Fruit fly (Drosophila melanogaster): ENCODE results near the gene Tdh.
A peak's percentile ranks its signal among the peaks of the same experiment; 100 is the strongest.

Gene Tdh

DNA sequence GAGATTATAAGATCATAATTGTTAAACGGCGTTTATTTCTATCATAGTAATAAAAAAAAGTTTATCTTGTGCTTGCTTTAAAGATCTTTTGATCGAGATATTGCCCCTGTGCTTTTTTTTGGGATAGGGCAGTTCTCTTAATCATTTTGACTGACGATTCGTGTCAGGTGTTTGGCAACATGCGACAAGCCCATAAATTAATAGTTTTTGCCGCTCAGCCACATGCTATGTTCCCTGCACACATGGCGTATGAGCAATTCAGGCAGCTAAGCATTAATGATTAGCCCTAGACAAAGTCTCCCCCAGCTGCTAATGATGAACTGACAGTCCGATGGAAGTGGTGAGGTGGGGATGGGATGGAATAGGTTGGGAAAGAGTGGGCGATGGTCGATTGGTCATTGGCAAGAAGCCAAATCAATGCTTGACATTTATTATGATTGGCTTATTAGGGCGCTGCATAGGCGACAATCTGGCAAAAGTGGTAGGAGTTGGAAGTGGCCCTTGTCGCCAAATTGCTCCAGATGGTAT is 25.8 kb upstream of the Tdh start (continued):
- TF ChIP-seq Drgx (GFP tag; IDR thresholded peaks at IDR 0.05) = no peak
- no peak for TF ChIP-seq NC2β (GFP tag; optimal IDR thresholded peaks at IDR 0.05)
- TF ChIP-seq pzg (GFP tag; optimal IDR thresholded peaks at IDR 0.05) = no peak
- TF ChIP-seq ro (GFP tag; IDR thresholded peaks at IDR 0.05) = no peak
- no peak for TF ChIP-seq phol (tag; optimal IDR thresholded peaks at IDR 0.05)
- TF ChIP-seq Dll (GFP tag; IDR thresholded peaks at IDR 0.05; ENCODE audit: partially characterized antibody) = no peak
- no peak for TF ChIP-seq Side (GFP tag; optimal IDR thresholded peaks at IDR 0.05)
- no peak for TF ChIP-seq gce (GFP tag; IDR thresholded peaks at IDR 0.05)
- no peak for TF ChIP-seq CG8924 (tag; optimal IDR thresholded peaks at IDR 0.05)
- no peak for TF ChIP-seq CG1024 (GFP tag; IDR thresholded peaks at IDR 0.05)
- no peak for TF ChIP-seq CG5953 (GFP tag; IDR thresholded peaks at IDR 0.05)
- no peak for TF ChIP-seq CG32767 (GFP tag; IDR thresholded peaks at IDR 0.05)
- peak; percentile 25; the same call in 1 of the 2 replicates for TF ChIP-seq crol (GFP tag; IDR thresholded peaks at IDR 0.05)
- peak; percentile 44 for TF ChIP-seq CG4328 (GFP tag; optimal IDR thresholded peaks at IDR 0.05)
- peak; percentile 17 for TF ChIP-seq cwo (GFP tag; optimal IDR thresholded peaks at IDR 0.05)
- peak; percentile 5 for TF ChIP-seq sd (tag; optimal IDR thresholded peaks at IDR 0.05)
- TF ChIP-seq Optix (GFP tag; IDR thresholded peaks at IDR 0.05) = no peak
- no peak for TF ChIP-seq HmgD (GFP tag; optimal IDR thresholded peaks at IDR 0.05)
- no peak for TF ChIP-seq B-H2 (GFP tag; optimal IDR thresholded peaks at IDR 0.05)
- no peak for TF ChIP-seq pum (GFP tag; optimal IDR thresholded peaks at IDR 0.05)
- peak; percentile 37 for TF ChIP-seq gro (GFP tag; optimal IDR thresholded peaks at IDR 0.05)
- no peak for TF ChIP-seq tna (GFP tag; IDR thresholded peaks at IDR 0.05; ENCODE audit: partially characterized antibody)
- TF ChIP-seq CG2712 (tag; optimal IDR thresholded peaks at IDR 0.05) = no peak
- TF ChIP-seq kah (GFP tag; optimal IDR thresholded peaks at IDR 0.05) = no peak
- TF ChIP-seq CG17328 (GFP tag; IDR thresholded peaks at IDR 0.05) = no peak
- no peak for TF ChIP-seq toy (GFP tag; IDR thresholded peaks at IDR 0.05)
- no peak for TF ChIP-seq CG43689 (GFP tag; IDR thresholded peaks at IDR 0.05)
- no peak for TF ChIP-seq mam (GFP tag; optimal IDR thresholded peaks at IDR 0.05)
- no peak for TF ChIP-seq Blimp-1 (GFP tag; optimal IDR thresholded peaks at IDR 0.05)
- TF ChIP-seq CG12769 (tag; optimal IDR thresholded peaks at IDR 0.05) = peak; percentile 92
- no peak for TF ChIP-seq nerfin-2 (GFP tag; IDR thresholded peaks at IDR 0.05; ENCODE audit: partially characterized antibody)
- peak; percentile 98 for TF ChIP-seq sr (GFP tag; IDR thresholded peaks at IDR 0.05)
- no peak for TF ChIP-seq CG10565 (GFP tag; optimal IDR thresholded peaks at IDR 0.05)
- no peak for TF ChIP-seq peb (GFP tag; IDR thresholded peaks at IDR 0.05)

DNA sequence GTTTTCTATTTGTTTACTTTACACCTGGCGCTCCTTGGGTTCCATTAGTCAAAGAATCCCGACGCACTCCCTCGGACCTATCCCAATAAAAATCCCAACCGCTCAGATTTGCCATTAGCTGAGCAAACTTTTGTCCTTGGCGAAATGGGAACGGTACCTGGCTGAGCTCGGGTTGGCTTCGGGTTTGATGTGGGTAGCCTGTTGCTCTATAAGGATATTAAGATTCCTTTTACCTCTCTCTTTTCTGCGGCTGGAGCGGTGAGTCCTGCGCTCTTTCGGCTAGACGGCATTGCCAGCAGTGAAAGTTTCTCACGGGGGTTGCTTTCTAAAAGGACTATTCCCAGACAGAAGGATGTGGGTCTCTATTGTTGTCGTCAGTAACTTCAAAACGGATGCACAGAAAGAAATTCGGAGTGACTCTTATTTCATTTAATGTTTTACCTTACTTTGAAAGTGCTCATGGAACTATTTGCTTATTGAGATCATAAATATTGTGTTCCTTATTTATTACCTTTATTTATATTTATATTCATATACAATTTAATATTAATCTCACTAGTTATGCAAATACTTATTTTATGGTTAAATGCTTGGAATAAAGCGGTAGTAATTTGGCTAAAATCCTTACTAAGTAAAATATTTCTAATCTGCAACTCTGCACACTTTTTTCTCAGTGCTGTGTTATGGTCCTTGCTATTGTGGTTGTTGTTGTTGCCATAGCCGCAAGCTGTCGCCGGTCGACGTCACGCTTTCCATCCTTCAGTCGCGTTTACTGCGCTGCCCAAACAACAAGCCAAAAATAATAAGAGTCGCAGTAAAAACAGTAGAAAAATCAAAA is 24.9 kb upstream of the Tdh start, which contains the start of gene CG5910:
TSS of gene CG5910 (plus strand) at position 788 of the 838 bp plus-strand sequence.
- TF ChIP-seq H15 (GFP tag; IDR thresholded peaks at IDR 0.05) (peak; percentile 36; the same call in 1 of the 3 replicates), CHES-1-like (GFP tag; optimal IDR thresholded peaks at IDR 0.05) (peak; percentile 23), Vsx1 (GFP tag; optimal IDR thresholded peaks at IDR 0.05) (no peak), D19A (tag; optimal IDR thresholded peaks at IDR 0.05) (peak; percentile 91), ranshi (GFP tag; IDR thresholded peaks at IDR 0.05) (peak; percentile 71; the same call in 1 of the 2 replicates), croc (GFP tag; conservative IDR thresholded peaks at IDR 0.05) (peak; percentile 85), Ssrp (tag; optimal IDR thresholded peaks at IDR 0.05) (peak; percentile 92), Nf-YA (GFP tag; IDR thresholded peaks at IDR 0.05) (peak; percentile 41; the same call in 1 of the 2 replicates), caup (GFP tag; optimal IDR thresholded peaks at IDR 0.05; ENCODE audit: severe bottlenecking) (peak; percentile 91), NFAT (GFP tag; IDR thresholded peaks at IDR 0.05) (no peak), CG3163 (GFP tag; optimal IDR thresholded peaks at IDR 0.05) (peak; percentile 39), CG18619 (GFP tag; optimal IDR thresholded peaks at IDR 0.05) (peak; percentile 93), Scr (GFP tag; IDR thresholded peaks at IDR 0.05; ENCODE audit: partially characterized antibody) (no peak), Dref (GFP tag; IDR thresholded peaks at IDR 0.05) (no peak), cas (GFP tag; IDR thresholded peaks at IDR 0.05) (no peak), CG11696 (GFP tag; IDR thresholded peaks at IDR 0.05) (peak; percentile 66; the same call in 1 of the 2 replicates), kni (GFP tag; optimal IDR thresholded peaks at IDR 0.05) (no peak)
